Fruit fly (Drosophila melanogaster): ENCODE results near the gene CG13731.

Gene CG13731

DNA sequence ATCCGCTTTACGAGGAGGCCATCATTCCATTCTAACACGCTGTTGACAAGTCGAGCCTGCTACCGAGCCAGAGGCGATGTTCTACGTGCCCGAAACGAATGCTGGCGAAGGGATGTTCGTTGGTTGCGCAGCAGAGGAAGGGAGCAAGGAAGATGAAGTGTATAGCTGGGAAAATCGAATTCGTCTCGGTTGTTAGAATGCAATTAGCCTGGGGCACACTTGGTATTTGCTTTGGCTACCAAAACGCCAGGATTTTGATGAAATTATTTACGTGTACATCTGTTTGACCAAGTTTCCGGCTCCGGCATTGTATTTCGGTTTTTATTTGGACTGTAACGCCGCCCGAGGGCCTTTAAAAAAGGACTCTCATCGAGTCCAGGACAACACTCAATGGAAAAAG, 31.3 kb downstream of the CG13731 start:
- TF ChIP-seq gl (tag; optimal IDR thresholded peaks at IDR 0.05) (no peak), CG14655 (GFP tag; optimal IDR thresholded peaks at IDR 0.05) (no peak), CG34367 (tag; optimal IDR thresholded peaks at IDR 0.05) (no peak), CG4496 (GFP tag; IDR thresholded peaks at IDR 0.05) (no peak), Pif1B (GFP tag; optimal IDR thresholded peaks at IDR 0.05) (no peak), CG13204 (GFP tag; optimal IDR thresholded peaks at IDR 0.05) (no peak), CG12605 (GFP tag; IDR thresholded peaks at IDR 0.05) (no peak), EcR (GFP tag; optimal IDR thresholded peaks at IDR 0.05) (no peak), fd96Ca (GFP tag; IDR thresholded peaks at IDR 0.05) (no peak), CG9948 (tag; optimal IDR thresholded peaks at IDR 0.05) (no peak), CG8159 (tag; optimal IDR thresholded peaks at IDR 0.05) (no peak), CG32121 (GFP tag; IDR thresholded peaks at IDR 0.05) (no peak), CG10348 (GFP tag; IDR thresholded peaks at IDR 0.05) (no peak), Ets98B (GFP tag; IDR thresholded peaks at IDR 0.05) (no peak), Pif1A (GFP tag; optimal IDR thresholded peaks at IDR 0.05) (no peak)

DNA sequence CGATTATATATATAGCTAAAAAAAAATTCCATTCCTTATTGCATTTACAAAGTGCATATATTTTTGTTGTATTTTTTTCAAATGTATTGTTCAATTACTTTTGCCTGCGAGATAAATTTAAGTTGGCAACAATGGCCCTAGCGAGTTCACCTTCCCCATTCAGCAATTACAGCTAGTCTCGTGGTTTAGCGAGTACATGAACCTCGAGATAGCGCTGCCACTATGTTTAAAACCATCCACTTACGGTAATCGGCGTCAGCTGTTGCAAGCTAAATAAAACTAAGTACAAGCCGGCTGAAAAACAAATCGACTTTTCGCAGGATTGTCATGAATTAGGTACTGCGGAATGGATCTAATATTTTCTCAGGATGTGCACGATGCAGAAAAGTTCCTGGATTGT, 35.9 kb downstream of the CG13731 start:
- no peak for TF ChIP-seq CG15710 (tag; optimal IDR thresholded peaks at IDR 0.05)

DNA sequence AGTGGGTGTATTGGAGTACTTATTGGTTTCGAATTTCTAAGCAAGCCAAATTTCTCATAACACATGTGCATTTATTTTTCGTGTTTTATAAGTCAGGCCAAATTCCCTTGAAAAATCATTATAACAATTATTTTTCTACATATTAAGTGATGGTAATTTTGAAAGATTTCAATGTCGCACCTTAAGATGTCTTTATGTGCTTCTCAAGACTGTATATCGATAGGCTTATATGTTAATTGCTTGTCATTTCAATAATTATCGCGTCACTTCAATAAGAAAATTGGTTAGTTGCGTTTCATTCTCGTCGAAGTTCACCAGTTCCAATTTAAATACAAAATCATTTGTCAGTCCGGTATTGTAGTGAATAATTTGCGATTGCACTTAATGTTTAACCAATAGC, 37.2 kb downstream of the CG13731 start, which contains the start of gene CG7692:
CG7692 (plus strand) TSS at position 301 of the 400 bp plus-strand sequence.
- TF ChIP-seq CG4496 (GFP tag; IDR thresholded peaks at IDR 0.05) (no peak), CG15710 (tag; optimal IDR thresholded peaks at IDR 0.05) (no peak), fd96Ca (GFP tag; IDR thresholded peaks at IDR 0.05) (no peak)

DNA sequence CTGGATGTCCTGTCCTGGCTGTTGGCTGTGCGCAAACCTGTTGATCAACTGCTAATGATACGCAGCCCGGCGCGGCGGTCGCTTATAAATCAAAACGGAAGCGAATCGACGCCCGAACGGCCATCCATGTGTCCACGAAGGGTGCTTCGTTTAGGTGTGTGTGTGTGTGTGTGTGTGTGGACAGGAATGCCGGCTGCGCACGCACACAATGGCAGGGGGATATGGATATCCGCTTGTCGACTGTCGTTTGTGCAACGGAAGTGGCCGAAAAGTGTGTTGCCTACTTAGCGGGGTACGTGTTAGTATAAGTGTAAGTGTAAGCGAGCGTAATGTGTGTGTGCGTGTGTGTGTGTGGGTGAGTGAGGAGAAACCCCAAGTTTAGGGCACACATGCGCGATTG, 39.2 kb downstream of the CG13731 start, which contains the start of gene Mip:
Mip (minus strand) TSS at position 63 of the 400 bp plus-strand sequence.
- no peak for TF ChIP-seq Pif1A (GFP tag; optimal IDR thresholded peaks at IDR 0.05)
- no peak for TF ChIP-seq CG8301 (tag; optimal IDR thresholded peaks at IDR 0.05)
- no peak for TF ChIP-seq CG32121 (GFP tag; IDR thresholded peaks at IDR 0.05)
- no peak for TF ChIP-seq Pif1B (GFP tag; optimal IDR thresholded peaks at IDR 0.05)

DNA sequence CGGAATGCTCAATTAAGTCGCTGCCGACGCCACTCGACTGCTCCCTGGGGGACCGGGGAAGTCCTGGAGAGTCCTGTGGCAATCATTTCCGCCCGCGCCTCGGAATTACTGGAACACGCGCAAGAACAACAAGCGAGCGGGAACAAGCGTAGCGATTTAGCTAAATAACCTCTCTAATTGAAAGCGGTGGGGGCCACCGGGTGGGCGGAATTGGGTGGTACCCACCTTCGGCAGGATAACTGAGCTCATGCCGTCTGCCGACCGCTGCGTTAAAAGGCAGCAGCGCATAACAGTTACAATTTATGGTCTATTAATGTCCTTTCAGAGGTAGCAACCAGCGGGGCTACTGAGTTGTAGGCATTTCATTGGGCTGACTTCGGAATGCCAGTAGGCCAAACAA, 42.4 kb downstream of the CG13731 start:
- TF ChIP-seq CG8159 (tag; optimal IDR thresholded peaks at IDR 0.05) (no peak), CG34367 (tag; optimal IDR thresholded peaks at IDR 0.05) (no peak), CG10348 (GFP tag; IDR thresholded peaks at IDR 0.05) (no peak), CG4496 (GFP tag; IDR thresholded peaks at IDR 0.05) (no peak), gl (tag; optimal IDR thresholded peaks at IDR 0.05) (no peak), Pif1A (GFP tag; optimal IDR thresholded peaks at IDR 0.05) (no peak), CG9948 (tag; optimal IDR thresholded peaks at IDR 0.05) (no peak), CG14655 (GFP tag; optimal IDR thresholded peaks at IDR 0.05) (no peak), CG17806 (tag; optimal IDR thresholded peaks at IDR 0.05) (no peak), Pif1B (GFP tag; optimal IDR thresholded peaks at IDR 0.05) (no peak), CG8301 (tag; optimal IDR thresholded peaks at IDR 0.05) (no peak)

DNA sequence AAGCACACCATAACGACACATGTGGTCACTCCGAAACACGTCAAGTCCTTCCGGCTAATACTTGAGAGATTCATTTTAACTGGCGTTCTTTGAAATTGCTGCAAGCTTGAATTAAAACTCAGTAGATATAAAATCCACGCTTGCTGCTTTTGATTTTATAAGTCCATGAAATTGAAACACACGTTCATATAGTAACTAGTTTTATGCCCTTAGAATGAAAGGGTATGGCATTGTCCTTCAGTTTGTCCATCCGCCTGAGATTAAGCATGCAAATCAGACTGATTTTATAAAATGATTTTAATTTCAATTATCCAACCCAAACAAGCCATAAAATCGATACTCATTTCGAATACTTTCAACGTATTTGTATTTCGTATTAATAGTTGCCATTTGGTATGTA, 44.2 kb downstream of the CG13731 start, which contains the start of gene brv2:
brv2 (minus strand) TSS at position 101 of the 400 bp plus-strand sequence.
- TF ChIP-seq CG9948 (tag; optimal IDR thresholded peaks at IDR 0.05) = no peak
- TF ChIP-seq CG17806 (tag; optimal IDR thresholded peaks at IDR 0.05) = no peak
- no peak for TF ChIP-seq CG32121 (GFP tag; IDR thresholded peaks at IDR 0.05)
- TF ChIP-seq CG13204 (GFP tag; optimal IDR thresholded peaks at IDR 0.05) = no peak
- no peak for TF ChIP-seq rn (GFP tag; IDR thresholded peaks at IDR 0.05)
- TF ChIP-seq D1 (tag; optimal IDR thresholded peaks at IDR 0.05) = no peak
- TF ChIP-seq CG12605 (GFP tag; IDR thresholded peaks at IDR 0.05) = no peak
- no peak for TF ChIP-seq CG8159 (tag; optimal IDR thresholded peaks at IDR 0.05)
- no peak for TF ChIP-seq CG4496 (GFP tag; IDR thresholded peaks at IDR 0.05)
- TF ChIP-seq CG15710 (tag; optimal IDR thresholded peaks at IDR 0.05) = no peak
- no peak for TF ChIP-seq Ets98B (GFP tag; IDR thresholded peaks at IDR 0.05)
- TF ChIP-seq Pif1A (GFP tag; optimal IDR thresholded peaks at IDR 0.05) = no peak
- no peak for TF ChIP-seq fd96Ca (GFP tag; IDR thresholded peaks at IDR 0.05)
- TF ChIP-seq CG34367 (tag; optimal IDR thresholded peaks at IDR 0.05) = no peak
- no peak for TF ChIP-seq Snoo (tag; optimal IDR thresholded peaks at IDR 0.05)
- no peak for TF ChIP-seq Pif1B (GFP tag; optimal IDR thresholded peaks at IDR 0.05)
- TF ChIP-seq CG14655 (GFP tag; optimal IDR thresholded peaks at IDR 0.05) = no peak
- no peak for TF ChIP-seq gl (tag; optimal IDR thresholded peaks at IDR 0.05)
- no peak for TF ChIP-seq CG8301 (tag; optimal IDR thresholded peaks at IDR 0.05)

DNA sequence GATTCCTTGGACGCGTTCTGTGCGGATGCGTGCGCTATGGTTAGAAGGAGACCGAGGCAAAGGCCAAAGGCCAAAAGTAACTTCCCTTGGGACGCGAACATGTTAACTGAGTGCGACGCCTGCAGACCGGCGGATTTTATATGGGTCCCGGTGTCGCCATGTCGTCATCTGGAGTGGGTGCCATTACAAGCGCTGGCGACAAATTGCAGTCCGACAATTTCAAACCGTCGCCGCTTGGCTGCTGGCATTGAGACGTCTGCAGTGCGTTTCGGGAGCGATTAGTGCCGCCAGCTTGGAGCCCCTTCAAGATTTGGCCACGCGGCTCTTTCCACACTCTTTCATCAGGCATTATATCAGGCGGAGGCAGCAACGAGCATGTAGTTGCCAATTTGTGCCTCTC, 47.5 kb downstream of the CG13731 start, which contains the start of gene CG13727:
CG13727 (minus strand) TSS at position 101 of the 400 bp plus-strand sequence.
- TF ChIP-seq EcR (GFP tag; optimal IDR thresholded peaks at IDR 0.05) (no peak), gl (tag; optimal IDR thresholded peaks at IDR 0.05) (no peak), rn (GFP tag; IDR thresholded peaks at IDR 0.05) (no peak), CG10348 (GFP tag; IDR thresholded peaks at IDR 0.05) (no peak), CG8159 (tag; optimal IDR thresholded peaks at IDR 0.05) (no peak), CG14655 (GFP tag; optimal IDR thresholded peaks at IDR 0.05) (no peak), CG9948 (tag; optimal IDR thresholded peaks at IDR 0.05) (no peak)
